Worm (Caenorhabditis elegans): ENCODE results near the gene lin-32.

Gene lin-32

ce11 chrX:2191925-2192554, 37.9 kb downstream of the lin-32 start, which contains the start of gene gap-1:
Gene gap-1 (plus strand): TSS chrX:2192504.
- TF ChIP-seq ceh-83 (GFP tag; optimal IDR thresholded peaks at IDR 0.05) = no peak
- no peak for TF ChIP-seq nhr-237 (tag; optimal IDR thresholded peaks at IDR 0.05)
- TF ChIP-seq lin-32 (GFP tag; optimal IDR thresholded peaks at IDR 0.05) = no peak
- TF ChIP-seq mep-1 (tag; optimal IDR thresholded peaks at IDR 0.05) = no peak
- TF ChIP-seq lsy-2 (tag; optimal IDR thresholded peaks at IDR 0.05) = no peak
- TF ChIP-seq unc-120 (tag; optimal IDR thresholded peaks at IDR 0.05; ENCODE audit: poor library complexity, severe bottlenecking) = no peak
- no peak for TF ChIP-seq nhr-2 (tag; optimal IDR thresholded peaks at IDR 0.05)
- no peak for TF ChIP-seq snpc-4 (tag; optimal IDR thresholded peaks at IDR 0.05)
- TF ChIP-seq unc-62 (GFP tag; optimal IDR thresholded peaks at IDR 0.05) = no peak
- TF ChIP-seq zip-8 (tag; optimal IDR thresholded peaks at IDR 0.05) = no peak
- TF ChIP-seq nhr-12 (tag; optimal IDR thresholded peaks at IDR 0.05) = no peak
- no peak for TF ChIP-seq ceh-43 (GFP tag; optimal IDR thresholded peaks at IDR 0.05)
- TF ChIP-seq M03D4.4 (tag; optimal IDR thresholded peaks at IDR 0.05) = no peak
- no peak for TF ChIP-seq ham-2 (GFP tag; optimal IDR thresholded peaks at IDR 0.05)
- TF ChIP-seq drap-1 (GFP tag; optimal IDR thresholded peaks at IDR 0.05) = no peak
- no peak for TF ChIP-seq nhr-28 (tag; optimal IDR thresholded peaks at IDR 0.05)

- TF ChIP-seq sptf-1 (tag; optimal IDR thresholded peaks at IDR 0.05) (no peak), ceh-83 (GFP tag; optimal IDR thresholded peaks at IDR 0.05) (no peak), blmp-1 (tag; optimal IDR thresholded peaks at IDR 0.05) (no peak), elt-1 (tag; optimal IDR thresholded peaks at IDR 0.05; ENCODE audit: borderline replicate concordance, insufficient read depth) (no peak), mep-1 (tag; optimal IDR thresholded peaks at IDR 0.05) (no peak), ztf-11 (tag; optimal IDR thresholded peaks at IDR 0.05) (no peak)
Observed at ce11 chrX:2190740-2191139, 39.2 kb downstream of the lin-32 start.

DNA sequence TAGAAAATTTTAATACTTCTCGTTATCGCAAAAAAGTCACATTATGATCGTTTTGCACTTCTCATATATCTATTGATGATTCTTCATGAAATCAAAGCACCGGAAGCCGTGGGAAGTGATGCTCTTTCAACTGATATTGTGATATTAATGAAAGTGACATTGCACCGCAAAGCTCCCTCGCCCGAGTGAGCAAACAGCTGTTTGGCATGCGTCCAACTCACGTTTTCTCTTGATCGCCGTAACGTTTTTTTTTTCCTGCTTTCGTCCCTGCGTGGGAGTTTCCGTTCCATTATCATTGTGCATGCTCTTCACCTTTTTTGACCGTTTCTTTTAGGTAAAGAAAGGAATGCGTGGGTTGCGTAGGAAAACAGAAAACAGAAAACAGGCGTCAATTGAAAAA, 41.0 kb downstream of the lin-32 start:
- TF ChIP-seq zip-8 (tag; optimal IDR thresholded peaks at IDR 0.05) (no peak), mep-1 (tag; optimal IDR thresholded peaks at IDR 0.05) (no peak), sem-2 (GFP tag; optimal IDR thresholded peaks at IDR 0.05) (no peak), drap-1 (GFP tag; optimal IDR thresholded peaks at IDR 0.05) (no peak), hlh-1 (tag; optimal IDR thresholded peaks at IDR 0.05) (peak; percentile 83), pha-4 (tag; optimal IDR thresholded peaks at IDR 0.05) (no peak), bed-3 (GFP tag; optimal IDR thresholded peaks at IDR 0.05) (no peak), sptf-1 (tag; optimal IDR thresholded peaks at IDR 0.05) (no peak), nhr-28 (tag; optimal IDR thresholded peaks at IDR 0.05) (no peak), mls-2 (tag; optimal IDR thresholded peaks at IDR 0.05) (no peak), unc-120 (tag; optimal IDR thresholded peaks at IDR 0.05; ENCODE audit: poor library complexity, severe bottlenecking) (peak; percentile 29), nhr-2 (tag; optimal IDR thresholded peaks at IDR 0.05) (no peak), nhr-76 (tag; optimal IDR thresholded peaks at IDR 0.05) (no peak), ceh-43 (GFP tag; optimal IDR thresholded peaks at IDR 0.05) (no peak), elt-1 (tag; optimal IDR thresholded peaks at IDR 0.05; ENCODE audit: borderline replicate concordance, insufficient read depth) (no peak), lin-13 (tag; optimal IDR thresholded peaks at IDR 0.05) (no peak), elt-3 (tag; optimal IDR thresholded peaks at IDR 0.05) (no peak)

- TF ChIP-seq lin-13 (tag; optimal IDR thresholded peaks at IDR 0.05) = no peak
- no peak for TF ChIP-seq elt-3 (tag; optimal IDR thresholded peaks at IDR 0.05)
- TF ChIP-seq drap-1 (GFP tag; optimal IDR thresholded peaks at IDR 0.05) = no peak
- TF ChIP-seq unc-39 (tag; optimal IDR thresholded peaks at IDR 0.05) = no peak
- no peak for TF ChIP-seq mls-2 (tag; optimal IDR thresholded peaks at IDR 0.05)
- no peak for TF ChIP-seq unc-120 (tag; optimal IDR thresholded peaks at IDR 0.05; ENCODE audit: poor library complexity, severe bottlenecking)
- TF ChIP-seq ces-1 (GFP tag; optimal IDR thresholded peaks at IDR 0.05) = no peak
- TF ChIP-seq hlh-1 (tag; optimal IDR thresholded peaks at IDR 0.05) = no peak
- TF ChIP-seq tbx-8 (GFP tag; optimal IDR thresholded peaks at IDR 0.05) = no peak
- TF ChIP-seq unc-62 (GFP tag; optimal IDR thresholded peaks at IDR 0.05) = no peak
Observed at ce11 chrX:2180588-2180987, 49.3 kb downstream of the lin-32 start, which contains the start of gene F48B9.1. Gene F48B9.1 (plus strand): TSS chrX:2180888.
